Fruit fly (Drosophila melanogaster): ENCODE measurements around the gene CG1824.

Gene CG1824

dm6 chrX:12581305-12581676 lies 14.1 kb downstream of the CG1824 start:
- TF ChIP-seq EcR (GFP tag; optimal IDR thresholded peaks at IDR 0.05) (no peak), CG9948 (tag; optimal IDR thresholded peaks at IDR 0.05) (no peak), CG4496 (GFP tag; IDR thresholded peaks at IDR 0.05) (no peak), rn (GFP tag; IDR thresholded peaks at IDR 0.05) (no peak), CG34367 (tag; optimal IDR thresholded peaks at IDR 0.05) (no peak), Pif1A (GFP tag; optimal IDR thresholded peaks at IDR 0.05) (no peak), CG15710 (tag; optimal IDR thresholded peaks at IDR 0.05) (no peak), CG17806 (tag; optimal IDR thresholded peaks at IDR 0.05) (no peak), CG13204 (GFP tag; optimal IDR thresholded peaks at IDR 0.05) (no peak), D1 (tag; optimal IDR thresholded peaks at IDR 0.05) (no peak), CG12605 (GFP tag; IDR thresholded peaks at IDR 0.05) (no peak), CG8159 (tag; optimal IDR thresholded peaks at IDR 0.05) (no peak)

dm6 chrX:12580498-12581304 lies 14.7 kb downstream of the CG1824 start:
- TF ChIP-seq CG4496 (GFP tag; IDR thresholded peaks at IDR 0.05): peak; percentile 40; the same call in 1 of the 3 replicates
- peak; percentile 21 for TF ChIP-seq CG9948 (tag; optimal IDR thresholded peaks at IDR 0.05)
- no peak for TF ChIP-seq Pif1B (GFP tag; optimal IDR thresholded peaks at IDR 0.05)
- TF ChIP-seq Ets98B (GFP tag; IDR thresholded peaks at IDR 0.05): no peak
- TF ChIP-seq Pif1A (GFP tag; optimal IDR thresholded peaks at IDR 0.05): no peak
- no peak for TF ChIP-seq CG34367 (tag; optimal IDR thresholded peaks at IDR 0.05)
- TF ChIP-seq rn (GFP tag; IDR thresholded peaks at IDR 0.05): no peak
- peak; percentile 50 for TF ChIP-seq CG8159 (tag; optimal IDR thresholded peaks at IDR 0.05)
- no peak for TF ChIP-seq CG10348 (GFP tag; IDR thresholded peaks at IDR 0.05)
- TF ChIP-seq fd96Ca (GFP tag; IDR thresholded peaks at IDR 0.05): no peak
- TF ChIP-seq CG8301 (tag; optimal IDR thresholded peaks at IDR 0.05): no peak
- TF ChIP-seq CG13204 (GFP tag; optimal IDR thresholded peaks at IDR 0.05): no peak
- TF ChIP-seq gl (tag; optimal IDR thresholded peaks at IDR 0.05): no peak
- TF ChIP-seq CG15710 (tag; optimal IDR thresholded peaks at IDR 0.05): peak; percentile 18
- TF ChIP-seq CG17806 (tag; optimal IDR thresholded peaks at IDR 0.05): no peak
- TF ChIP-seq EcR (GFP tag; optimal IDR thresholded peaks at IDR 0.05): no peak
- TF ChIP-seq D1 (tag; optimal IDR thresholded peaks at IDR 0.05): no peak
- TF ChIP-seq CG14655 (GFP tag; optimal IDR thresholded peaks at IDR 0.05): no peak
- TF ChIP-seq CG12605 (GFP tag; IDR thresholded peaks at IDR 0.05): peak; percentile 28; the same call in 1 of the 2 replicates
- no peak for TF ChIP-seq Snoo (tag; optimal IDR thresholded peaks at IDR 0.05)
- no peak for TF ChIP-seq CG32121 (GFP tag; IDR thresholded peaks at IDR 0.05)

dm6 chrX:12580040-12580497 lies 15.4 kb downstream of the CG1824 start:
- TF ChIP-seq CG12605 (GFP tag; IDR thresholded peaks at IDR 0.05) (no peak), EcR (GFP tag; optimal IDR thresholded peaks at IDR 0.05) (peak; percentile 70)

dm6 chrX:12579506-12579999 lies 15.9 kb downstream of the CG1824 start:
- TF ChIP-seq CG9948 (tag; optimal IDR thresholded peaks at IDR 0.05) (peak; percentile 98), Snoo (tag; optimal IDR thresholded peaks at IDR 0.05) (peak; percentile 78), CG17806 (tag; optimal IDR thresholded peaks at IDR 0.05) (peak; percentile 97), rn (GFP tag; IDR thresholded peaks at IDR 0.05) (peak; percentile 94), CG4496 (GFP tag; IDR thresholded peaks at IDR 0.05) (peak; percentile 97), Pif1A (GFP tag; optimal IDR thresholded peaks at IDR 0.05) (peak; percentile 98), CG14655 (GFP tag; optimal IDR thresholded peaks at IDR 0.05) (peak; percentile 98), Pif1B (GFP tag; optimal IDR thresholded peaks at IDR 0.05) (peak; percentile 97), CG10348 (GFP tag; IDR thresholded peaks at IDR 0.05) (peak; percentile 89), CG8159 (tag; optimal IDR thresholded peaks at IDR 0.05) (peak; percentile 98), CG34367 (tag; optimal IDR thresholded peaks at IDR 0.05) (peak; percentile 97), EcR (GFP tag; optimal IDR thresholded peaks at IDR 0.05) (no peak), fd96Ca (GFP tag; IDR thresholded peaks at IDR 0.05) (peak; percentile 90), gl (tag; optimal IDR thresholded peaks at IDR 0.05) (peak; percentile 91), Ets98B (GFP tag; IDR thresholded peaks at IDR 0.05) (peak; percentile 91), CG15710 (tag; optimal IDR thresholded peaks at IDR 0.05) (peak; percentile 97), CG12605 (GFP tag; IDR thresholded peaks at IDR 0.05) (peak; percentile 88), CG13204 (GFP tag; optimal IDR thresholded peaks at IDR 0.05) (peak; percentile 75), CG8301 (tag; optimal IDR thresholded peaks at IDR 0.05) (peak; percentile 98), D1 (tag; optimal IDR thresholded peaks at IDR 0.05) (peak; percentile 94), CG32121 (GFP tag; IDR thresholded peaks at IDR 0.05) (peak; percentile 97)

dm6 chrX:12578701-12579372 lies 16.6 kb downstream of the CG1824 start:
- TF ChIP-seq EcR (GFP tag; optimal IDR thresholded peaks at IDR 0.05) (peak; percentile 78), Snoo (tag; optimal IDR thresholded peaks at IDR 0.05) (no peak), Ets98B (GFP tag; IDR thresholded peaks at IDR 0.05) (no peak; the same call in 1 of the 2 replicates), D1 (tag; optimal IDR thresholded peaks at IDR 0.05) (no peak), fd96Ca (GFP tag; IDR thresholded peaks at IDR 0.05) (peak; percentile 9; the same call in 1 of the 3 replicates), CG15710 (tag; optimal IDR thresholded peaks at IDR 0.05) (peak; percentile 29), CG12605 (GFP tag; IDR thresholded peaks at IDR 0.05) (0 out of 2 replicates have a peak, but pooled peaks have one; percentile 8), CG17806 (tag; optimal IDR thresholded peaks at IDR 0.05) (peak; percentile 29), rn (GFP tag; IDR thresholded peaks at IDR 0.05) (no peak), CG13204 (GFP tag; optimal IDR thresholded peaks at IDR 0.05) (peak; percentile 75), CG10348 (GFP tag; IDR thresholded peaks at IDR 0.05) (no peak), gl (tag; optimal IDR thresholded peaks at IDR 0.05) (no peak), CG8159 (tag; optimal IDR thresholded peaks at IDR 0.05) (peak; percentile 57), CG9948 (tag; optimal IDR thresholded peaks at IDR 0.05) (peak; percentile 43), CG14655 (GFP tag; optimal IDR thresholded peaks at IDR 0.05) (peak; percentile 75), Pif1A (GFP tag; optimal IDR thresholded peaks at IDR 0.05) (peak; percentile 49), CG8301 (tag; optimal IDR thresholded peaks at IDR 0.05) (peak; percentile 65), CG4496 (GFP tag; IDR thresholded peaks at IDR 0.05) (peak; percentile 56; the same call in 2 of the 3 replicates), CG34367 (tag; optimal IDR thresholded peaks at IDR 0.05) (peak; percentile 38), CG32121 (GFP tag; IDR thresholded peaks at IDR 0.05) (peak; percentile 46; the same call in 1 of the 2 replicates), Pif1B (GFP tag; optimal IDR thresholded peaks at IDR 0.05) (peak; percentile 16)
